Worm (Caenorhabditis elegans): ENCODE data around the gene sws-1.

sws-1 gene

ce11 chrV:18980980-18981529 lies at the start of gene sws-1, which contains the start of gene mrps-35:
TSS of gene sws-1 (minus strand) at chrV:18981479.
TSS of gene mrps-35 (plus strand) at chrV:18981306.
- TF ChIP-seq tbx-7 (tag; optimal IDR thresholded peaks at IDR 0.05) (peak; percentile 94), ahr-1 (tag; optimal IDR thresholded peaks at IDR 0.05) (no peak), ceh-18 (tag; optimal IDR thresholded peaks at IDR 0.05) (no peak), pag-3 (tag; optimal IDR thresholded peaks at IDR 0.05; ENCODE audit: borderline replicate concordance) (peak; percentile 37), C08G9.2 (tag; optimal IDR thresholded peaks at IDR 0.05) (peak; percentile 98), dmd-4 (tag; optimal IDR thresholded peaks at IDR 0.05; ENCODE audit: borderline replicate concordance) (peak; percentile 13), ceh-14 (tag; optimal IDR thresholded peaks at IDR 0.05) (peak; percentile 62), pros-1 (tag; optimal IDR thresholded peaks at IDR 0.05) (no peak), fkh-10 (GFP tag; optimal IDR thresholded peaks at IDR 0.05) (no peak), elt-4 (tag; optimal IDR thresholded peaks at IDR 0.05) (no peak), T23F11.4 (GFP tag; optimal IDR thresholded peaks at IDR 0.05) (no peak), madf-2 (tag; optimal IDR thresholded peaks at IDR 0.05) (no peak), F13H6.1 (tag; optimal IDR thresholded peaks at IDR 0.05) (peak; percentile 39), fkh-6 (tag; optimal IDR thresholded peaks at IDR 0.05) (peak; percentile 26), odd-2 (tag; optimal IDR thresholded peaks at IDR 0.05) (no peak), nhr-232 (tag; optimal IDR thresholded peaks at IDR 0.05) (no peak), ceh-24 (tag; optimal IDR thresholded peaks at IDR 0.05) (no peak), ref-2 (tag; optimal IDR thresholded peaks at IDR 0.05) (peak; percentile 92), hlh-8 (tag; optimal IDR thresholded peaks at IDR 0.05) (peak; percentile 66), pha-4 (tag; optimal IDR thresholded peaks at IDR 0.05) (no peak), ceh-48 (tag; optimal IDR thresholded peaks at IDR 0.05) (no peak), ttx-3 (tag; optimal IDR thresholded peaks at IDR 0.05) (no peak), sdc-2 (tag; optimal IDR thresholded peaks at IDR 0.05) (peak; percentile 19), pqm-1 (tag; optimal IDR thresholded peaks at IDR 0.05) (peak; percentile 5), zip-5 (tag; optimal IDR thresholded peaks at IDR 0.05) (peak; percentile 82), ztf-16 (tag; optimal IDR thresholded peaks at IDR 0.05) (peak; percentile 53), mec-3 (tag; optimal IDR thresholded peaks at IDR 0.05; ENCODE audit: borderline replicate concordance) (peak; percentile 83), tbx-2 (tag; optimal IDR thresholded peaks at IDR 0.05) (peak; percentile 78), eyg-1 (tag; optimal IDR thresholded peaks at IDR 0.05) (peak; percentile 2), ceh-31 (tag; optimal IDR thresholded peaks at IDR 0.05) (peak; percentile 97), C38D4.7 (GFP tag; optimal IDR thresholded peaks at IDR 0.05) (no peak), hlh-30 (tag; optimal IDR thresholded peaks at IDR 0.05; ENCODE audit: insufficient read depth) (no peak), ets-4 (tag; optimal IDR thresholded peaks at IDR 0.05) (peak; percentile 90), fax-1 (tag; optimal IDR thresholded peaks at IDR 0.05) (peak; percentile 67), ceh-22 (tag; optimal IDR thresholded peaks at IDR 0.05) (no peak), ceh-34 (tag; optimal IDR thresholded peaks at IDR 0.05) (peak; percentile 38), elt-2 (tag; optimal IDR thresholded peaks at IDR 0.05) (peak; percentile 56), rnt-1 (tag; optimal IDR thresholded peaks at IDR 0.05) (peak; percentile 87), sox-2 (GFP tag; IDR thresholded peaks at IDR 0.05) (no peak), ama-1 (optimal IDR thresholded peaks at IDR 0.05) (no peak), dve-1 (tag; optimal IDR thresholded peaks at IDR 0.05) (no peak), ceh-2 (tag; optimal IDR thresholded peaks at IDR 0.05) (peak; percentile 94), lim-6 (tag; optimal IDR thresholded peaks at IDR 0.05) (peak; percentile 73), unc-55 (GFP tag; optimal IDR thresholded peaks at IDR 0.05) (no peak), gmeb-2 (tag; optimal IDR thresholded peaks at IDR 0.05) (no peak), nfya-1 (tag; optimal IDR thresholded peaks at IDR 0.05) (peak; percentile 18), hlh-6 (tag; optimal IDR thresholded peaks at IDR 0.05) (peak; percentile 51), hlh-13 (GFP tag; optimal IDR thresholded peaks at IDR 0.05) (no peak), pha-2 (tag; optimal IDR thresholded peaks at IDR 0.05) (peak; percentile 65), unc-42 (tag; optimal IDR thresholded peaks at IDR 0.05) (peak; percentile 33), syd-9 (tag; optimal IDR thresholded peaks at IDR 0.05) (no peak), unc-3 (GFP tag; conservative IDR thresholded peaks at IDR 0.05) (no peak), unc-3 (tag; optimal IDR thresholded peaks at IDR 0.05) (no peak)

Measured in whole organism, late embryonic.